Fruit fly (Drosophila melanogaster): ENCODE measurements around the gene CG12003.
A peak's percentile ranks its signal among the peaks of the same experiment; 100 is the strongest.

The CG12003 gene

dm6 chr3L:1548345-1548970, 16.7 kb upstream of the CG12003 start:
- peak; percentile 64 for TF ChIP-seq dpn (GFP tag; optimal IDR thresholded peaks at IDR 0.05)
- peak; percentile 14 for TF ChIP-seq bab2 (GFP tag; optimal IDR thresholded peaks at IDR 0.05)
- peak; percentile 59 for TF ChIP-seq CG4424 (GFP tag; optimal IDR thresholded peaks at IDR 0.05)
- peak; percentile 30 for TF ChIP-seq dmrt11E (tag; optimal IDR thresholded peaks at IDR 0.05)
- no peak for TF ChIP-seq sima (GFP tag; optimal IDR thresholded peaks at IDR 0.05)
- TF ChIP-seq CG17186 (GFP tag; optimal IDR thresholded peaks at IDR 0.05) = no peak
- no peak for TF ChIP-seq CG42726 (GFP tag; IDR thresholded peaks at IDR 0.05; ENCODE audit: partially characterized antibody)
- no peak for TF ChIP-seq klu (GFP tag; IDR thresholded peaks at IDR 0.05)
- peak; percentile 77 for TF ChIP-seq lilli (GFP tag; optimal IDR thresholded peaks at IDR 0.05)
- no peak for TF ChIP-seq twi (tag; optimal IDR thresholded peaks at IDR 0.05)
- no peak for TF ChIP-seq CG8944 (GFP tag; optimal IDR thresholded peaks at IDR 0.05)
- TF ChIP-seq CG2202 (tag; optimal IDR thresholded peaks at IDR 0.05) = no peak
- peak; percentile 11; the same call in 1 of the 2 replicates for TF ChIP-seq CG11247 (GFP tag; IDR thresholded peaks at IDR 0.05)
- peak in 1 of 3 experiments; percentile 34 for TF ChIP-seq lola (GFP tag; optimal IDR thresholded peaks at IDR 0.05)
- no peak for TF ChIP-seq zf30C (GFP tag; optimal IDR thresholded peaks at IDR 0.05)
- no peak for TF ChIP-seq CG6683 (GFP tag; optimal IDR thresholded peaks at IDR 0.05)
- 0 out of 2 replicates have a peak, but pooled peaks have one; percentile 9 for TF ChIP-seq CG11085 (GFP tag; IDR thresholded peaks at IDR 0.05)
- TF ChIP-seq CG13775 (GFP tag; optimal IDR thresholded peaks at IDR 0.05) = peak; percentile 42
- TF ChIP-seq trh (GFP tag; optimal IDR thresholded peaks at IDR 0.05) = peak; percentile 22
- TF ChIP-seq Xrp1 (GFP tag; IDR thresholded peaks at IDR 0.05) = peak; percentile 46; the same call in 1 of the 2 replicates
- no peak for TF ChIP-seq Optix (GFP tag; IDR thresholded peaks at IDR 0.05)
- no peak for TF ChIP-seq trem (tag; optimal IDR thresholded peaks at IDR 0.05)
- TF ChIP-seq CG5245 (GFP tag; optimal IDR thresholded peaks at IDR 0.05) = peak; percentile 4
- no peak for TF ChIP-seq CG6175 (GFP tag; IDR thresholded peaks at IDR 0.05)
- TF ChIP-seq CG1792 (GFP tag; optimal IDR thresholded peaks at IDR 0.05) = no peak
- no peak for TF ChIP-seq ro (GFP tag; IDR thresholded peaks at IDR 0.05)
- TF ChIP-seq fd96Cb (tag; optimal IDR thresholded peaks at IDR 0.05) = peak; percentile 30
- TF ChIP-seq BtbVII (GFP tag; optimal IDR thresholded peaks at IDR 0.05) = peak; percentile 71
- peak; percentile 24 for TF ChIP-seq CG14710 (tag; optimal IDR thresholded peaks at IDR 0.05)
- no peak for TF ChIP-seq Hr39 (optimal IDR thresholded peaks at IDR 0.05)
- no peak for TF ChIP-seq rib (GFP tag; IDR thresholded peaks at IDR 0.05)
- TF ChIP-seq CG30431 (GFP tag; optimal IDR thresholded peaks at IDR 0.05) = no peak
- TF ChIP-seq so (GFP tag; IDR thresholded peaks at IDR 0.05) = peak; percentile 59; the same call in 1 of the 3 replicates
- TF ChIP-seq Hmr (GFP tag; optimal IDR thresholded peaks at IDR 0.05) = peak; percentile 72
- TF ChIP-seq Poxn (GFP tag; IDR thresholded peaks at IDR 0.05) = no peak
- TF ChIP-seq chif (GFP tag; optimal IDR thresholded peaks at IDR 0.05) = peak; percentile 8 to 26
- TF ChIP-seq slbo (GFP tag; IDR thresholded peaks at IDR 0.05) = peak; percentile 73
- no peak for TF ChIP-seq CG11560 (tag; IDR thresholded peaks at IDR 0.05)
- peak; percentile 53 for TF ChIP-seq CG18262 (tag; optimal IDR thresholded peaks at IDR 0.05)
- TF ChIP-seq odd (GFP tag; optimal IDR thresholded peaks at IDR 0.05) = peak; percentile 50
- no peak for TF ChIP-seq Dref (GFP tag; IDR thresholded peaks at IDR 0.05)
- no peak for TF ChIP-seq Mes4 (GFP tag; optimal IDR thresholded peaks at IDR 0.05)
- peak; percentile 81 for TF ChIP-seq CG3281 (GFP tag; optimal IDR thresholded peaks at IDR 0.05)
- TF ChIP-seq bbx (GFP tag; IDR thresholded peaks at IDR 0.05; ENCODE audit: partially characterized antibody) = no peak
- TF ChIP-seq wor (GFP tag; IDR thresholded peaks at IDR 0.05) = peak; percentile 26; the same call in 1 of the 2 replicates
- peak; percentile 46; the same call in 1 of the 2 replicates for TF ChIP-seq Atf6 (GFP tag; IDR thresholded peaks at IDR 0.05)
- TF ChIP-seq ase (GFP tag; IDR thresholded peaks at IDR 0.05) = no peak
- TF ChIP-seq Trl (optimal IDR thresholded peaks at IDR 0.05) = no peak
- peak; percentile 9 for TF ChIP-seq Trl (GFP tag; optimal IDR thresholded peaks at IDR 0.05)
- no peak for TF ChIP-seq hbn (GFP tag; IDR thresholded peaks at IDR 0.05; ENCODE audit: partially characterized antibody)
- peak; percentile 13 for TF ChIP-seq CG10654 (GFP tag; optimal IDR thresholded peaks at IDR 0.05)
- TF ChIP-seq fru (optimal IDR thresholded peaks at IDR 0.05) = no peak

All from whole organism, embryonic.